Fruit fly (Drosophila melanogaster) whole organism, pupa: ENCODE measurements around the gene Fum2.

ENCODE experiments used
- CG10348 ChIP-seq: fragments of 200-800 bp; sonication (Bioruptor generic); IDR thresholded peaks from 2 replicates; pipeline ENCODE4 v1.3.6; 2022; ENCODE audit warnings: missing biosample characterization, missing genetic modification characterization
- CG12605 ChIP-seq: fragments of 200-800 bp; sonication (Bioruptor generic); IDR thresholded peaks from 2 replicates; pipeline ENCODE4 v1.3.6; 2022; ENCODE audit warnings: missing biosample characterization, missing genetic modification characterization
- CG13204 ChIP-seq: fragments of 200-800 bp; sonication (Bioruptor generic); optimal IDR thresholded peaks from 2 replicates; lab custom pipeline; 2018; ENCODE audit warnings: missing biosample characterization, mild to moderate bottlenecking, missing genetic modification characterization, moderate library complexity
- CG14655 ChIP-seq: fragments of 200-800 bp; sonication (Bioruptor generic); optimal IDR thresholded peaks from 3 replicates; lab custom pipeline; 2017; ENCODE audit warnings: mild to moderate bottlenecking, missing biosample characterization, missing genetic modification reagents, missing genetic modification characterization
- CG15710 ChIP-seq: fragments of 200-800 bp; sonication (Bioruptor generic); optimal IDR thresholded peaks from 2 replicates; lab custom pipeline; 2018; ENCODE audit warnings: missing biosample characterization, mild to moderate bottlenecking, missing genetic modification characterization, moderate library complexity
- CG17806 ChIP-seq: fragments of 200-800 bp; sonication (Bioruptor generic); optimal IDR thresholded peaks from 2 replicates; lab custom pipeline; 2018; ENCODE audit warnings: missing biosample characterization, mild to moderate bottlenecking, missing genetic modification characterization, moderate library complexity
- CG32121 ChIP-seq: fragments of 200-800 bp; sonication (Bioruptor generic); IDR thresholded peaks from 2 replicates; pipeline ENCODE4 v1.3.6; 2022; ENCODE audit warnings: missing biosample characterization, missing genetic modification characterization
- CG34367 ChIP-seq: fragments of 200-800 bp; sonication (Bioruptor generic); optimal IDR thresholded peaks from 2 replicates; lab custom pipeline; 2018; ENCODE audit warnings: missing biosample characterization, mild to moderate bottlenecking, missing genetic modification characterization
- CG4496 ChIP-seq: fragments of 200-800 bp; sonication (Bioruptor generic); IDR thresholded peaks from 3 replicates; pipeline ENCODE4 v1.3.6; 2022; ENCODE audit warnings: missing biosample characterization, missing genetic modification characterization
- CG8159 ChIP-seq: fragments of 200-800 bp; sonication (Bioruptor generic); optimal IDR thresholded peaks from 3 replicates; lab custom pipeline; 2018; ENCODE audit warnings: missing biosample characterization, mild to moderate bottlenecking, missing genetic modification characterization, moderate library complexity
- CG8301 ChIP-seq: fragments of 200-800 bp; sonication (Bioruptor generic); optimal IDR thresholded peaks from 2 replicates; lab custom pipeline; 2018; ENCODE audit warnings: missing biosample characterization, mild to moderate bottlenecking, missing genetic modification characterization
- CG9948 ChIP-seq: fragments of 200-800 bp; sonication (Bioruptor generic); optimal IDR thresholded peaks from 2 replicates; lab custom pipeline; 2018; ENCODE audit warnings: missing biosample characterization, mild to moderate bottlenecking, missing genetic modification characterization, moderate library complexity
- D1 ChIP-seq: fragments of 200-800 bp; sonication (Bioruptor generic); optimal IDR thresholded peaks from 2 replicates; lab custom pipeline; 2018; ENCODE audit warnings: missing biosample characterization, mild to moderate bottlenecking, missing genetic modification characterization, moderate library complexity
- EcR ChIP-seq: fragments of 200-800 bp; sonication (Bioruptor generic); optimal IDR thresholded peaks from 3 replicates; lab custom pipeline; 2019; ENCODE audit warnings: missing biosample characterization, missing genetic modification characterization, mild to moderate bottlenecking, moderate library complexity, missing genetic modification reagents
- Ets98B ChIP-seq: fragments of 200-800 bp; sonication (Bioruptor generic); IDR thresholded peaks from 2 replicates; pipeline ENCODE4 v1.3.6; 2022; ENCODE audit warnings: missing biosample characterization, missing genetic modification characterization
- Pif1A ChIP-seq: fragments of 200-800 bp; sonication (Bioruptor generic); optimal IDR thresholded peaks from 3 replicates; lab custom pipeline; 2016; ENCODE audit warnings: missing biosample characterization, missing genetic modification characterization
- Pif1B ChIP-seq: fragments of 200-800 bp; sonication (Bioruptor generic); optimal IDR thresholded peaks from 3 replicates; lab custom pipeline; 2016; ENCODE audit warnings: missing biosample characterization, missing genetic modification characterization
- Snoo ChIP-seq: fragments of 200-800 bp; sonication (Bioruptor generic); optimal IDR thresholded peaks from 3 replicates; lab custom pipeline; 2017; ENCODE audit warnings: missing biosample characterization, mild to moderate bottlenecking, missing genetic modification characterization, inconsistent platforms
- fd96Ca ChIP-seq: fragments of 200-800 bp; sonication (Bioruptor generic); IDR thresholded peaks from 3 replicates; pipeline ENCODE4 v1.3.6; 2022; ENCODE audit warnings: missing biosample characterization, missing genetic modification characterization
- gl ChIP-seq: fragments of 200-800 bp; sonication (Bioruptor generic); optimal IDR thresholded peaks from 2 replicates; lab custom pipeline; 2018; ENCODE audit warnings: missing biosample characterization, mild to moderate bottlenecking, missing genetic modification characterization
- rn ChIP-seq: fragments of 200-800 bp; sonication (Bioruptor generic); IDR thresholded peaks from 2 replicates; pipeline ENCODE4 v1.3.6; 2022; ENCODE audit warnings: missing biosample characterization, missing genetic modification characterization

Gene Fum2

dm6 chrX:6705059-6705802 lies 23.7 kb downstream of the Fum2 start:
- TF ChIP-seq CG14655 (GFP tag; lab: Kevin White, UChicago) (peak; percentile 65), CG10348 (GFP tag; lab: Robert Waterston, UW) (no peak), rn (GFP tag; lab: Robert Waterston, UW) (no peak), Pif1B (GFP tag; lab: Kevin White, UChicago) (peak; percentile 28), CG15710 (peak; percentile 24), CG32121 (peak; percentile 30; the same call in 1 of the 2 replicates), CG12605 (GFP tag; lab: Robert Waterston, UW) (no peak), gl (tag; lab: Kevin White, UChicago) (peak; percentile 3), fd96Ca (peak; percentile 60; the same call in 1 of the 3 replicates), CG8301 (peak; percentile 27), Snoo (peak; percentile 8), EcR (GFP tag; lab: Kevin White, UChicago) (no peak), CG34367 (tag; lab: Kevin White, UChicago) (peak; percentile 16), CG9948 (tag; lab: Kevin White, UChicago) (peak; percentile 23), CG8159 (tag; lab: Kevin White, UChicago) (peak; percentile 21), Ets98B (GFP tag; lab: Robert Waterston, UW) (no peak), CG17806 (tag; lab: Kevin White, UChicago) (peak; percentile 25), CG4496 (GFP tag; lab: Robert Waterston, UW) (peak; percentile 49; the same call in 2 of the 3 replicates), D1 (tag; lab: Kevin White, UChicago) (no peak), Pif1A (GFP tag; lab: Kevin White, UChicago) (peak; percentile 22), CG13204 (no peak)

- TF ChIP-seq CG34367 (tag; lab: Kevin White, UChicago) (no peak), CG12605 (GFP tag; lab: Robert Waterston, UW) (no peak), gl (tag; lab: Kevin White, UChicago) (no peak), Pif1A (GFP tag; lab: Kevin White, UChicago) (no peak)
Observed at dm6 chrX:6705890-6706289, 24.3 kb downstream of the Fum2 start.

- TF ChIP-seq EcR (GFP tag; lab: Kevin White, UChicago), result peak; percentile 78
- TF ChIP-seq Snoo, result no peak
- TF ChIP-seq, all 21 proteins: peak for 1
Observed at dm6 chrX:6706570-6707306, 25.2 kb downstream of the Fum2 start.

- TF ChIP-seq CG34367 (tag; lab: Kevin White, UChicago) (peak; percentile 55), CG13204 (peak; percentile 54), CG15710 (peak; percentile 36), CG12605 (GFP tag; lab: Robert Waterston, UW) (peak; percentile 79), Pif1B (GFP tag; lab: Kevin White, UChicago) (peak; percentile 18), CG14655 (GFP tag; lab: Kevin White, UChicago) (peak; percentile 64), rn (GFP tag; lab: Robert Waterston, UW) (no peak), CG10348 (GFP tag; lab: Robert Waterston, UW) (no peak), CG8301 (peak; percentile 41), CG4496 (GFP tag; lab: Robert Waterston, UW) (peak; percentile 44; the same call in 1 of the 3 replicates), Pif1A (GFP tag; lab: Kevin White, UChicago) (peak; percentile 27), gl (tag; lab: Kevin White, UChicago) (peak; percentile 76), Snoo (no peak), EcR (GFP tag; lab: Kevin White, UChicago) (peak; percentile 94), D1 (tag; lab: Kevin White, UChicago) (no peak), CG9948 (tag; lab: Kevin White, UChicago) (peak; percentile 50), CG32121 (0 out of 2 replicates have a peak, but pooled peaks have one; percentile 21), fd96Ca (peak; percentile 50; the same call in 1 of the 3 replicates), Ets98B (GFP tag; lab: Robert Waterston, UW) (peak; percentile 35; the same call in 1 of the 2 replicates), CG17806 (tag; lab: Kevin White, UChicago) (peak; percentile 57), CG8159 (tag; lab: Kevin White, UChicago) (peak; percentile 54)
Observed at dm6 chrX:6708138-6708537, 26.6 kb downstream of the Fum2 start.

- TF ChIP-seq Pif1A (GFP tag; lab: Kevin White, UChicago) (peak; percentile 11), CG8159 (tag; lab: Kevin White, UChicago) (no peak), EcR (GFP tag; lab: Kevin White, UChicago) (peak; percentile 31)
- TF ChIP-seq, all 21 proteins: peak for 2
Observed at dm6 chrX:6708580-6709199, 27.1 kb downstream of the Fum2 start.
